Fruit fly (Drosophila melanogaster): Measurements from ENCODE around the gene Ir7b.
A peak's percentile ranks its signal among the peaks of the same experiment; 100 is the strongest.

Ir7b gene

DNA sequence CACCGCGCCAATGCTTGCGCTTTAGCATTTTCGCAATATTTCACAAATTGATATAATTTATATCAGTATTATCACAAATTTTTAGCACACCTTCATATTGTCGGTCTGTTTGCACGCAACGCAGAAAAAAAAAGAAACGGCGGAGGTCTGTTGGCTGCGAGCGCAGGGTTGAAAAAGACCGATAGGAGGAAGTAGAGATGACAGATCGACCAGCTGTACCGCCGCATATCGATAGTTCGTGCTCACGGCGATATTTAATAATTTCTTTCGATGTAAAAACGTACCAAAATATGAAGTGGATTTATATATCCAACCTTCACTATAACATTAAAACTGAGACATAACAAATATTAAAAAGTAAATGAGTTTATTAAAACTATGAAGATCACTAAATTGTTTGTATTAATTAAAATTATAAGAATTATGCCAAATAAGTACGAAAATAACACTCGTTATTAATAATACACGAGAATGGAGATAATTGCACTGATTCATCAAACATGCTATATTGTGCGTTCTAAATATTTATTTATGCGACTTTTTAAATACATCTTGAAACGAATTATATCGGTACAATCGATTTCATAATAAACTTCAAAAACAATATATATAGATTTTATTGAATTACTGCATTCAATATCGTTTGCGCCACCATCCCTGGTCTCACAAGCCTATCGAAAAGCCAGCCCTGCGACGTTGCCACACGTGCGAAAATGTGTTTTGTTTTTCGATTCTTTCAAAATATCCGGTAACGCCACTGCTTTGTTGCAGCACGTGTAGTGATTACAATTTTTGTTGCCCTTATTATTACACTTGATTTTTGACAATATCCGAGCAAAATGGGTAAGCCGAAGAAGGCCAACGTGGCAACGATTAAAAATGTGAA, 34.6 kb upstream of the Ir7b start, which contains the start of the genes RpS6 and bys (continued):
- TF ChIP-seq CG15601 (tag; optimal IDR thresholded peaks at IDR 0.05) = peak; percentile 10
- peak; percentile 42; the same call in 1 of the 3 replicates for TF ChIP-seq ken (GFP tag; IDR thresholded peaks at IDR 0.05)
- TF ChIP-seq CG12236 (GFP tag; optimal IDR thresholded peaks at IDR 0.05) = no peak
- TF ChIP-seq CG15011 (GFP tag; optimal IDR thresholded peaks at IDR 0.05) = no peak
- 0 out of 2 replicates have a peak, but pooled peaks have one; percentile 20 for TF ChIP-seq sisA (GFP tag; IDR thresholded peaks at IDR 0.05)
- TF ChIP-seq CG8089 (GFP tag; optimal IDR thresholded peaks at IDR 0.05) = peak; percentile 5
- TF ChIP-seq CG34422 (GFP tag; IDR thresholded peaks at IDR 0.05) = peak; percentile 51
- TF ChIP-seq eyg (GFP tag; optimal IDR thresholded peaks at IDR 0.05) = peak; percentile 6
- no peak for TF ChIP-seq Lim3 (GFP tag; IDR thresholded peaks at IDR 0.05)
- TF ChIP-seq Blimp-1 (GFP tag; optimal IDR thresholded peaks at IDR 0.05) = no peak
- no peak for TF ChIP-seq yki (optimal IDR thresholded peaks at IDR 0.05)
- peak; percentile 9 for TF ChIP-seq CG12942 (GFP tag; optimal IDR thresholded peaks at IDR 0.05)
- TF ChIP-seq NFAT (GFP tag; IDR thresholded peaks at IDR 0.05) = peak; percentile 81
- TF ChIP-seq fru (optimal IDR thresholded peaks at IDR 0.05) = no peak
- peak; percentile 36 for TF ChIP-seq tin (GFP tag; optimal IDR thresholded peaks at IDR 0.05)
- TF ChIP-seq CG18262 (tag; optimal IDR thresholded peaks at IDR 0.05) = peak; percentile 30
- TF ChIP-seq hbn (GFP tag; IDR thresholded peaks at IDR 0.05; ENCODE audit: partially characterized antibody) = peak; percentile 58
- peak; percentile 73 for TF ChIP-seq CG32532 (GFP tag; IDR thresholded peaks at IDR 0.05)
- TF ChIP-seq CG14710 (tag; optimal IDR thresholded peaks at IDR 0.05) = peak; percentile 65
- TF ChIP-seq CoRest (tag; optimal IDR thresholded peaks at IDR 0.05) = peak; percentile 57
- TF ChIP-seq CG11560 (tag; IDR thresholded peaks at IDR 0.05) = no peak
- TF ChIP-seq ara (GFP tag; IDR thresholded peaks at IDR 0.05) = peak; percentile 13; the same call in 1 of the 2 replicates
- peak; percentile 48 for TF ChIP-seq Chrac-16 (GFP tag; optimal IDR thresholded peaks at IDR 0.05)
- TF ChIP-seq CG4707 (GFP tag; optimal IDR thresholded peaks at IDR 0.05) = peak; percentile 63
- 0 out of 2 replicates have a peak, but pooled peaks have one; percentile 32 for TF ChIP-seq CG31224 (GFP tag; IDR thresholded peaks at IDR 0.05)
- TF ChIP-seq CG11085 (GFP tag; IDR thresholded peaks at IDR 0.05) = peak; percentile 55
- peak; percentile 58; the same call in 1 of the 3 replicates for TF ChIP-seq H15 (GFP tag; IDR thresholded peaks at IDR 0.05)
- TF ChIP-seq zen2 (GFP tag; IDR thresholded peaks at IDR 0.05; ENCODE audit: partially characterized antibody) = peak; percentile 71
- no peak for TF ChIP-seq dmrt11E (tag; optimal IDR thresholded peaks at IDR 0.05)
- TF ChIP-seq Vsx1 (GFP tag; optimal IDR thresholded peaks at IDR 0.05) = no peak
- TF ChIP-seq CG12391 (tag; optimal IDR thresholded peaks at IDR 0.05) = peak; percentile 59
- TF ChIP-seq CG6689 (GFP tag; IDR thresholded peaks at IDR 0.05) = peak; percentile 5; the same call in 1 of the 2 replicates
- TF ChIP-seq BEAF-32 (GFP tag; optimal IDR thresholded peaks at IDR 0.05) = peak; percentile 87
- 0 out of 2 replicates have a peak, but pooled peaks have one; percentile 4 for TF ChIP-seq dati (GFP tag; IDR thresholded peaks at IDR 0.05)
- peak; percentile 63 for TF ChIP-seq CG9437 (GFP tag; optimal IDR thresholded peaks at IDR 0.05)
- TF ChIP-seq rib (GFP tag; IDR thresholded peaks at IDR 0.05) = peak; percentile 60; the same call in 1 of the 2 replicates
- TF ChIP-seq wek (GFP tag; optimal IDR thresholded peaks at IDR 0.05) = peak; percentile 33
- peak; percentile 69 for TF ChIP-seq caup (GFP tag; optimal IDR thresholded peaks at IDR 0.05; ENCODE audit: severe bottlenecking)
- TF ChIP-seq psq (GFP tag; optimal IDR thresholded peaks at IDR 0.05) = no peak
- TF ChIP-seq CG11696 (GFP tag; IDR thresholded peaks at IDR 0.05) = no peak
- peak; percentile 78 for TF ChIP-seq hb (GFP tag; IDR thresholded peaks at IDR 0.05; ENCODE audit: partially characterized antibody)
- TF ChIP-seq CG13624 (GFP tag; optimal IDR thresholded peaks at IDR 0.05) = peak; percentile 32
- peak; percentile 40 for TF ChIP-seq B-H2 (GFP tag; optimal IDR thresholded peaks at IDR 0.05)
- peak; percentile 58 for TF ChIP-seq nmo (GFP tag; optimal IDR thresholded peaks at IDR 0.05)
- peak; percentile 30; the same call in 1 of the 3 replicates for TF ChIP-seq so (GFP tag; IDR thresholded peaks at IDR 0.05)
- TF ChIP-seq Dll (GFP tag; IDR thresholded peaks at IDR 0.05; ENCODE audit: partially characterized antibody) = peak; percentile 80
- TF ChIP-seq Ets97D (GFP tag; optimal IDR thresholded peaks at IDR 0.05) = peak; percentile 96
- peak; percentile 38 for TF ChIP-seq ind (GFP tag; optimal IDR thresholded peaks at IDR 0.05)
- no peak for TF ChIP-seq Atf3 (GFP tag; optimal IDR thresholded peaks at IDR 0.05)

Measured in whole organism, embryonic.